Worm (Caenorhabditis elegans) whole organism, young adult: Measurements from ENCODE around the gene txt-13.

Experiments
- B0035.1 ChIP-seq: sonication (generic microtip); optimal IDR thresholded peaks from 2 replicates; lab custom pipeline; 2016; ENCODE audit warnings: missing genetic modification characterization, mild to moderate bottlenecking, missing compliant biosample characterization, missing genotype, missing genetic modification reagents
- B0336.3 ChIP-seq: fragments of 200-800 bp; sonication (Bioruptor generic); IDR thresholded peaks from 2 replicates; pipeline ENCODE4 v1.3.6; 2022; ENCODE audit warnings: missing genetic modification characterization, missing compliant biosample characterization
- C17E4.6 ChIP-seq: fragments of 200-800 bp; sonication (Bioruptor generic); IDR thresholded peaks from 2 replicates; pipeline ENCODE4 v1.3.6; 2022; ENCODE audit warnings: missing genetic modification reagents, missing genetic modification characterization, missing compliant biosample characterization
- F10E7.11 ChIP-seq: sonication (generic microtip); optimal IDR thresholded peaks from 2 replicates; lab custom pipeline; 2017; ENCODE audit warnings: mild to moderate bottlenecking, missing genetic modification characterization, moderate library complexity, missing compliant biosample characterization
- F22D6.2 ChIP-seq: sonication (generic microtip); optimal IDR thresholded peaks from 2 replicates; lab custom pipeline; 2016; ENCODE audit warnings: mild to moderate bottlenecking, missing genetic modification characterization, missing compliant biosample characterization
- F33H1.4 ChIP-seq: fragments of 200-800 bp; sonication (Bioruptor generic); IDR thresholded peaks from 2 replicates; pipeline ENCODE4 v1.3.6; 2022; ENCODE audit warnings: missing genetic modification reagents, missing genetic modification characterization, missing compliant biosample characterization
- K11D2.4 ChIP-seq: fragments of 200-800 bp; sonication (Bioruptor generic); IDR thresholded peaks from 2 replicates; pipeline ENCODE4 v1.3.6; 2022; ENCODE audit warnings: missing genetic modification reagents, missing genetic modification characterization, missing compliant biosample characterization
- T26A5.8 ChIP-seq: sonication (generic microtip); optimal IDR thresholded peaks from 2 replicates; lab custom pipeline; 2016; ENCODE audit warnings: missing genetic modification characterization, missing compliant biosample characterization
- Y53F4B.3 ChIP-seq: fragments of 200-800 bp; sonication (Bioruptor generic); IDR thresholded peaks from 2 replicates; pipeline ENCODE4 v1.3.6; 2022; ENCODE audit warnings: missing genetic modification reagents, missing genetic modification characterization, missing compliant biosample characterization
- Y53G8AR.9 ChIP-seq: fragments of 200-800 bp; sonication (Bioruptor generic); conservative IDR thresholded peaks from 2 replicates; pipeline ENCODE4 v1.3.6; 2022; ENCODE audit warnings: missing genetic modification reagents, missing genetic modification characterization, missing compliant biosample characterization
- Y56A3A.18 ChIP-seq: fragments of 200-800 bp; sonication (Bioruptor generic); IDR thresholded peaks from 2 replicates; pipeline ENCODE4 v1.3.6; 2022; ENCODE audit warnings: missing genetic modification reagents, missing genetic modification characterization, missing compliant biosample characterization
- Y79H2A.3 ChIP-seq: fragments of 200-800 bp; sonication (Bioruptor generic); conservative IDR thresholded peaks from 2 replicates; pipeline ENCODE4 v1.3.6; 2022; ENCODE audit warnings: missing genetic modification reagents, missing genetic modification characterization, missing compliant biosample characterization
- ZK185.1 ChIP-seq: sonication (generic microtip); optimal IDR thresholded peaks from 2 replicates; lab custom pipeline; 2016; ENCODE audit warnings: mild to moderate bottlenecking, missing genetic modification characterization, missing compliant biosample characterization; ENCODE audit not compliant: poor library complexity, severe bottlenecking
- akir-1 ChIP-seq: fragments of 200-800 bp; sonication (Bioruptor generic); optimal IDR thresholded peaks from 2 replicates; lab custom pipeline; 2018; ENCODE audit warnings: mild to moderate bottlenecking, missing genetic modification characterization, moderate library complexity, missing compliant biosample characterization
- ama-1 ChIP-seq, 3 experiments: fragments of 150-350 bp in 1 of 3; sonication (generic microtip) in 2 of 3; optimal IDR thresholded peaks; 2 replicates each; lab custom pipeline; 2014 to 2018; ENCODE audit warnings: missing biosample characterization in 2 of 3, missing genetic modification characterization in 2 of 3, missing genetic modification reagents in 2 of 3
- aptf-2 ChIP-seq: fragments of 200-800 bp; sonication (Bioruptor generic); conservative IDR thresholded peaks from 2 replicates; pipeline ENCODE4 v1.3.6; 2022; ENCODE audit warnings: missing genetic modification reagents, missing genetic modification characterization, missing compliant biosample characterization
- atf-7 ChIP-seq: sonication (generic microtip); optimal IDR thresholded peaks from 2 replicates; lab custom pipeline; 2017; ENCODE audit warnings: mild to moderate bottlenecking, missing genetic modification characterization, missing compliant biosample characterization
- bed-1 ChIP-seq: fragments of 200-800 bp; sonication (Bioruptor generic); IDR thresholded peaks from 2 replicates; pipeline ENCODE4 v1.3.6; 2022; ENCODE audit warnings: missing genetic modification reagents, missing genetic modification characterization, missing compliant biosample characterization
- ccch-3 ChIP-seq: fragments of 200-800 bp; sonication (Bioruptor generic); optimal IDR thresholded peaks from 2 replicates; lab custom pipeline; 2018; ENCODE audit warnings: mild to moderate bottlenecking, missing genetic modification characterization, missing compliant biosample characterization
- cebp-1 ChIP-seq, 2 experiments: fragments of 200-800 bp in 1 of 2; sonication (Bioruptor generic) in 1 of 2; sonication (generic microtip) in 1 of 2; IDR thresholded peaks in 1 of 2; optimal IDR thresholded peaks in 1 of 2; 2 replicates each; pipeline versions ENCODE4 v1.3.6 to Lab custom; 2017 to 2022; ENCODE audit warnings: missing compliant biosample characterization in 2 of 2, missing genetic modification characterization in 2 of 2, mild to moderate bottlenecking in 1 of 2, missing genetic modification reagents in 1 of 2, moderate library complexity in 1 of 2
- ceh-58 ChIP-seq: fragments of 200-800 bp; sonication (Bioruptor generic); IDR thresholded peaks from 2 replicates; pipeline ENCODE4 v1.3.6; 2022; ENCODE audit warnings: missing genetic modification characterization, missing compliant biosample characterization
- die-1 ChIP-seq: sonication (generic microtip); optimal IDR thresholded peaks from 2 replicates; lab custom pipeline; 2016; ENCODE audit warnings: missing genotype, mild to moderate bottlenecking, missing genetic modification characterization, missing compliant biosample characterization
- dox-1 ChIP-seq: fragments of 200-800 bp; sonication (Bioruptor generic); IDR thresholded peaks from 2 replicates; pipeline ENCODE4 v1.3.6; 2022; ENCODE audit warnings: missing genetic modification reagents, missing genetic modification characterization, missing compliant biosample characterization
- efl-1 ChIP-seq: fragments of 150-350 bp; optimal IDR thresholded peaks from 2 replicates; lab custom pipeline; 2014; ENCODE audit warnings: missing biosample characterization, missing genetic modification reagents, missing genetic modification characterization
- egrh-3 ChIP-seq: fragments of 200-800 bp; sonication (Bioruptor generic); IDR thresholded peaks from 2 replicates; pipeline ENCODE4 v1.3.6; 2022; ENCODE audit warnings: missing genetic modification reagents, missing genetic modification characterization, missing compliant biosample characterization
- ekl-4 ChIP-seq: fragments of 200-800 bp; sonication (Bioruptor generic); IDR thresholded peaks from 2 replicates; pipeline ENCODE4 v1.3.6; 2022; ENCODE audit warnings: missing genetic modification reagents, missing genetic modification characterization, missing compliant biosample characterization
- ets-4 ChIP-seq: fragments of 200-800 bp; sonication (Bioruptor generic); optimal IDR thresholded peaks from 2 replicates; lab custom pipeline; 2018; ENCODE audit warnings: mild to moderate bottlenecking, missing genetic modification characterization, missing compliant biosample characterization
- hlh-12 ChIP-seq: sonication (generic microtip); optimal IDR thresholded peaks from 2 replicates; lab custom pipeline; 2016; ENCODE audit warnings: missing genetic modification characterization, missing compliant biosample characterization
- hmg-20 ChIP-seq: fragments of 200-800 bp; sonication (Bioruptor generic); IDR thresholded peaks from 2 replicates; pipeline ENCODE4 v1.3.6; 2022; ENCODE audit warnings: missing genetic modification reagents, missing genetic modification characterization, missing compliant biosample characterization
- lin-35 ChIP-seq, 3 experiments: fragments of 150-350 bp in 2 of 3; sonication (generic microtip) in 1 of 3; optimal IDR thresholded peaks; 2 replicates each; lab custom pipeline; 2014 to 2018; ENCODE audit warnings: missing biosample characterization in 3 of 3, missing genetic modification characterization in 3 of 3, missing genetic modification reagents in 3 of 3
- madf-10 ChIP-seq: sonication (generic microtip); optimal IDR thresholded peaks from 2 replicates; lab custom pipeline; 2016; ENCODE audit warnings: mild to moderate bottlenecking, missing genetic modification characterization, missing compliant biosample characterization
- madf-3 ChIP-seq: fragments of 200-800 bp; sonication (Bioruptor generic); IDR thresholded peaks from 2 replicates; pipeline ENCODE4 v1.3.6; 2022; ENCODE audit warnings: missing genetic modification reagents, missing genetic modification characterization, missing compliant biosample characterization
- madf-6 ChIP-seq: fragments of 200-800 bp; sonication (Bioruptor generic); IDR thresholded peaks from 2 replicates; pipeline ENCODE4 v1.3.6; 2022; ENCODE audit warnings: missing genetic modification reagents, missing genetic modification characterization, missing compliant biosample characterization
- madf-8 ChIP-seq: fragments of 200-800 bp; sonication (Bioruptor generic); conservative IDR thresholded peaks from 2 replicates; pipeline ENCODE4 v1.3.6; 2022; ENCODE audit warnings: missing genetic modification reagents, missing genetic modification characterization, missing compliant biosample characterization
- mel-28 ChIP-seq: sonication (generic microtip); optimal IDR thresholded peaks from 2 replicates; lab custom pipeline; 2016; ENCODE audit warnings: borderline replicate concordance, mild to moderate bottlenecking, missing genetic modification characterization, missing compliant biosample characterization
- nfyb-1 ChIP-seq: fragments of 200-800 bp; sonication (Bioruptor generic); IDR thresholded peaks from 2 replicates; pipeline ENCODE4 v1.3.6; 2022; ENCODE audit warnings: missing genetic modification reagents, missing genetic modification characterization, missing compliant biosample characterization
- nhr-80 ChIP-seq: sonication (generic microtip); optimal IDR thresholded peaks from 2 replicates; lab custom pipeline; 2016; ENCODE audit warnings: missing genetic modification characterization, missing compliant biosample characterization
- pbrm-1 ChIP-seq: fragments of 200-800 bp; sonication (Bioruptor generic); IDR thresholded peaks from 2 replicates; pipeline ENCODE4 v1.3.6; 2022; ENCODE audit warnings: missing genetic modification reagents, missing genetic modification characterization, missing compliant biosample characterization
- sdz-38 ChIP-seq: sonication (generic microtip); optimal IDR thresholded peaks from 2 replicates; lab custom pipeline; 2016; ENCODE audit warnings: missing genotype, missing genetic modification characterization, missing compliant biosample characterization
- sptf-2 ChIP-seq: fragments of 200-800 bp; sonication (Bioruptor generic); optimal IDR thresholded peaks from 2 replicates; lab custom pipeline; 2018; ENCODE audit warnings: mild to moderate bottlenecking, missing genetic modification characterization, missing compliant biosample characterization
- unc-130 ChIP-seq: sonication (generic microtip); optimal IDR thresholded peaks from 2 replicates; lab custom pipeline; 2016; ENCODE audit warnings: missing genetic modification reagents, missing genetic modification characterization, missing compliant biosample characterization
- xnd-1 ChIP-seq: sonication (generic microtip); optimal IDR thresholded peaks from 2 replicates; lab custom pipeline; 2016; ENCODE audit warnings: missing genotype, missing genetic modification reagents, missing genetic modification characterization, missing compliant biosample characterization
- zfh-2 ChIP-seq: fragments of 200-800 bp; sonication (Bioruptor generic); conservative IDR thresholded peaks from 2 replicates; pipeline ENCODE4 v1.3.6; 2022; ENCODE audit warnings: missing genetic modification reagents, missing genetic modification characterization, missing compliant biosample characterization
- zim-3 ChIP-seq: sonication (generic microtip); optimal IDR thresholded peaks from 2 replicates; lab custom pipeline; 2017; ENCODE audit warnings: mild to moderate bottlenecking, missing genetic modification characterization, moderate library complexity, missing compliant biosample characterization
- ztf-3 ChIP-seq: fragments of 200-800 bp; sonication (Bioruptor generic); optimal IDR thresholded peaks from 2 replicates; lab custom pipeline; 2018; ENCODE audit warnings: mild to moderate bottlenecking, missing genetic modification characterization, missing compliant biosample characterization

Gene txt-13

ce11 chrII:10544374-10544908, 26.0 kb upstream of the txt-13 start:
- peak; percentile 44 for TF ChIP-seq Y53G8AR.9 (GFP tag; lab: Robert Waterston, UW)
- peak; percentile 19; the same call in 1 of the 2 replicates for TF ChIP-seq zfh-2
- 0 out of 2 replicates have a peak, but pooled peaks have one; percentile 9 for TF ChIP-seq cebp-1 (GFP tag; IDR thresholded peaks at IDR 0.05; lab: Robert Waterston, UW)
- peak; percentile 35 for TF ChIP-seq cebp-1 (tag; optimal IDR thresholded peaks at IDR 0.05; lab: Kevin White, UChicago)
- TF ChIP-seq madf-3 = 0 out of 2 replicates have a peak, but pooled peaks have one; percentile 34
- no peak for TF ChIP-seq B0035.1
- TF ChIP-seq B0336.3 (GFP tag; lab: Robert Waterston, UW) = peak; percentile 9; the same call in 1 of the 2 replicates
- TF ChIP-seq K11D2.4 (GFP tag; lab: Robert Waterston, UW) = peak; percentile 13; the same call in 1 of the 2 replicates
- TF ChIP-seq akir-1 (GFP tag; lab: Kevin White, UChicago) = peak; percentile 1
- peak; percentile 59; the same call in 1 of the 2 replicates for TF ChIP-seq nfyb-1 (GFP tag; lab: Robert Waterston, UW)
- TF ChIP-seq C17E4.6 (GFP tag; lab: Robert Waterston, UW) = no peak
- 0 out of 2 replicates have a peak, but pooled peaks have one; percentile 26 for TF ChIP-seq bed-1 (GFP tag; lab: Robert Waterston, UW)
- TF ChIP-seq ets-4 (GFP tag; lab: Kevin White, UChicago) = peak; percentile 19
- no peak for TF ChIP-seq Y56A3A.18 (GFP tag; lab: Robert Waterston, UW)
- TF ChIP-seq lin-35 (GFP tag; optimal IDR thresholded peaks at IDR 0.05; lab: Kevin White, UChicago) = peak in 1 of 3 experiments; percentile 23
- TF ChIP-seq, all 124 proteins: peak for 11

- TF ChIP-seq efl-1 (GFP tag; lab: Kevin White, UChicago) (no peak), unc-130 (GFP tag; lab: Kevin White, UChicago) (no peak), F22D6.2 (tag; lab: Kevin White, UChicago) (no peak), nhr-80 (tag; lab: Kevin White, UChicago) (no peak), dox-1 (GFP tag; lab: Robert Waterston, UW) (no peak; the same call in 1 of the 2 replicates), Y53F4B.3 (GFP tag; lab: Robert Waterston, UW) (no peak), madf-8 (GFP tag; lab: Robert Waterston, UW) (no peak; the same call in 1 of the 2 replicates), C17E4.6 (GFP tag; lab: Robert Waterston, UW) (no peak), sptf-2 (peak; percentile 48), T26A5.8 (tag; lab: Kevin White, UChicago) (no peak), madf-10 (tag; lab: Kevin White, UChicago) (no peak), Y53G8AR.9 (GFP tag; lab: Robert Waterston, UW) (peak; percentile 30; the same call in 1 of the 2 replicates), ceh-58 (GFP tag; lab: Robert Waterston, UW) (no peak), F10E7.11 (no peak), ztf-3 (GFP tag; lab: Kevin White, UChicago) (no peak), die-1 (tag; lab: Kevin White, UChicago) (peak; percentile 1), F33H1.4 (GFP tag; lab: Robert Waterston, UW) (0 out of 2 replicates have a peak, but pooled peaks have one; percentile 7), madf-6 (GFP tag; lab: Robert Waterston, UW) (0 out of 2 replicates have a peak, but pooled peaks have one; percentile 13), pbrm-1 (GFP tag; lab: Robert Waterston, UW) (no peak), madf-3 (no peak), zim-3 (tag; lab: Kevin White, UChicago) (no peak), ZK185.1 (tag; lab: Kevin White, UChicago) (no peak), atf-7 (tag; lab: Kevin White, UChicago) (no peak), xnd-1 (tag; lab: Kevin White, UChicago) (no peak), aptf-2 (GFP tag; lab: Robert Waterston, UW) (no peak), hlh-12 (no peak), mel-28 (tag; lab: Kevin White, UChicago) (no peak), K11D2.4 (GFP tag; lab: Robert Waterston, UW) (0 out of 2 replicates have a peak, but pooled peaks have one; percentile 10), ekl-4 (GFP tag; lab: Robert Waterston, UW) (no peak; the same call in 1 of the 2 replicates), hmg-20 (GFP tag; lab: Robert Waterston, UW) (no peak), ccch-3 (GFP tag; lab: Kevin White, UChicago) (no peak), egrh-3 (GFP tag; lab: Robert Waterston, UW) (no peak), Y79H2A.3 (peak; percentile 61; the same call in 1 of the 2 replicates), sdz-38 (tag; lab: Kevin White, UChicago) (no peak), ama-1 (optimal IDR thresholded peaks at IDR 0.05; lab: Kevin White, UChicago) (peak; percentile 93), ama-1 (GFP tag; optimal IDR thresholded peaks at IDR 0.05; lab: Kevin White, UChicago) (no peak)
Observed at ce11 chrII:10545213-10545612, 25.2 kb upstream of the txt-13 start.
